Worm (Caenorhabditis elegans) whole organism, L1 larva: Measurements from ENCODE around the gene T24C4.5.

Experiments
- aly-2 ChIP-seq: fragments of 150-350 bp; optimal IDR thresholded peaks from 2 replicates; lab custom pipeline; 2014; ENCODE audit warnings: missing biosample characterization, missing genetic modification characterization
- blmp-1 ChIP-seq: fragments of 150-350 bp; optimal IDR thresholded peaks from 2 replicates; lab custom pipeline; 2014; ENCODE audit warnings: missing biosample characterization, missing genetic modification characterization
- fos-1 ChIP-seq: fragments of 150-350 bp; optimal IDR thresholded peaks from 2 replicates; lab custom pipeline; 2014; ENCODE audit warnings: missing biosample characterization, missing genetic modification characterization
- grh-1 ChIP-seq: fragments of 200-800 bp; sonication (Bioruptor generic); IDR thresholded peaks from 2 replicates; pipeline ENCODE4 v1.3.6; 2022; ENCODE audit warnings: missing genetic modification reagents, missing genetic modification characterization, missing compliant biosample characterization
- lin-13 ChIP-seq: fragments of 150-350 bp; optimal IDR thresholded peaks from 2 replicates; lab custom pipeline; 2014; ENCODE audit warnings: missing biosample characterization, missing genetic modification reagents, missing genetic modification characterization
- lsy-2 ChIP-seq, 2 experiments: fragments of 150-350 bp; optimal IDR thresholded peaks; 2 replicates each; lab custom pipeline; 2014; ENCODE audit warnings: missing biosample characterization in 2 of 2, missing genetic modification characterization in 2 of 2
- mab-9 ChIP-seq: fragments of 200-800 bp; sonication (Bioruptor generic); IDR thresholded peaks from 2 replicates; pipeline ENCODE4 v1.3.6; 2022; ENCODE audit warnings: missing genetic modification reagents, missing genetic modification characterization, missing compliant biosample characterization
- mep-1 ChIP-seq: fragments of 150-350 bp; optimal IDR thresholded peaks from 2 replicates; lab custom pipeline; 2014; ENCODE audit warnings: missing biosample characterization, missing genetic modification characterization
- nhr-237 ChIP-seq: fragments of 150-350 bp; optimal IDR thresholded peaks from 2 replicates; lab custom pipeline; 2014; ENCODE audit warnings: missing biosample characterization, missing genetic modification characterization
- nhr-71 ChIP-seq: sonication (generic microtip); optimal IDR thresholded peaks from 2 replicates; lab custom pipeline; 2016; ENCODE audit warnings: mild to moderate bottlenecking, missing genetic modification characterization, moderate library complexity, missing compliant biosample characterization
- nhr-76 ChIP-seq: sonication (generic microtip); optimal IDR thresholded peaks from 2 replicates; lab custom pipeline; 2017; ENCODE audit warnings: missing biosample characterization, missing genetic modification characterization
- zag-1 ChIP-seq: fragments of 150-350 bp; optimal IDR thresholded peaks from 2 replicates; lab custom pipeline; 2014; ENCODE audit warnings: missing biosample characterization, missing genetic modification characterization
- ztf-4 ChIP-seq: fragments of 150-350 bp; optimal IDR thresholded peaks from 2 replicates; lab custom pipeline; 2014; ENCODE audit warnings: missing biosample characterization, missing genetic modification characterization

DNA sequence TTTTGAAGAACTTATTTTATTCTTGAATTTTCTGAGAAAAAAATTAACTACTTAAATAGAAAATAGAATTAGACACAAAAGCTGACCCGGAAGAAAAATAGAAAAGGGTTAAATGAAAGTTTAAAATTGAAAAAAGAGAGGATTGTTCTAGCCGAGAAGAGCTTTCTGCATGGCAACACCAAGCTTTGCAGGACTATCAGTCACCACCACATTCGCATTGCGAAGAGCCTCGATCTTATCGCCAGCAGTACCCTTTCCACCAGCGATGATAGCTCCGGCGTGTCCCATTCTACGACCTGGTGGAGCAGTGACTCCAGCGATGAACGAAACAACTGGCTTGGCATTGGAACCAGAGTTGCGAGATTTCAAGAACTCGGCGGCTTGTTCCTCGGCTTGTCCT lies 20.6 kb upstream of the T24C4.5 start:
- TF ChIP-seq blmp-1 (no peak), mep-1 (tag; lab: Kevin White, UChicago) (no peak), aly-2 (tag; lab: Kevin White, UChicago) (no peak), ztf-4 (no peak), zag-1 (no peak), lin-13 (GFP tag; lab: Kevin White, UChicago) (no peak), fos-1 (tag; lab: Kevin White, UChicago) (no peak), grh-1 (no peak), nhr-71 (tag; lab: Kevin White, UChicago) (no peak), mab-9 (GFP tag; lab: Robert Waterston, UW) (no peak), nhr-76 (tag; lab: Kevin White, UChicago) (no peak), nhr-237 (tag; lab: Kevin White, UChicago) (no peak), lsy-2 (tag; optimal IDR thresholded peaks at IDR 0.05; lab: Kevin White, UChicago) (no peak)
